Worm (Caenorhabditis elegans) whole organism, late embryonic: Measurements from ENCODE around the gene F49C5.16.

ENCODE experiments used
- C38D4.7 ChIP-seq: fragments of 200-800 bp; sonication (Bioruptor generic); optimal IDR thresholded peaks from 2 replicates; lab custom pipeline; 2018; ENCODE audit warnings: mild to moderate bottlenecking, missing genetic modification characterization, moderate library complexity, missing compliant biosample characterization
- K02D7.2 ChIP-seq: sonication (generic microtip); optimal IDR thresholded peaks from 2 replicates; lab custom pipeline; 2017; ENCODE audit warnings: mild to moderate bottlenecking, missing genetic modification characterization, missing compliant biosample characterization
- T23F11.4 ChIP-seq: fragments of 200-800 bp; sonication (Bioruptor generic); optimal IDR thresholded peaks from 2 replicates; lab custom pipeline; 2018; ENCODE audit warnings: mild to moderate bottlenecking, missing genetic modification characterization, missing compliant biosample characterization
- Y22D7AL.16 ChIP-seq: sonication (generic microtip); optimal IDR thresholded peaks from 2 replicates; lab custom pipeline; 2016; ENCODE audit warnings: missing genetic modification characterization, missing compliant biosample characterization
- ahr-1 ChIP-seq: sonication (generic microtip); optimal IDR thresholded peaks from 2 replicates; lab custom pipeline; 2016; ENCODE audit warnings: missing genetic modification characterization, missing compliant biosample characterization
- ama-1 ChIP-seq: fragments of 150-350 bp; optimal IDR thresholded peaks from 2 replicates; lab custom pipeline; 2014
- ceh-18 ChIP-seq: sonication (generic microtip); optimal IDR thresholded peaks from 2 replicates; lab custom pipeline; 2016; ENCODE audit warnings: missing genetic modification characterization, missing compliant biosample characterization
- ceh-2 ChIP-seq: sonication (generic microtip); optimal IDR thresholded peaks from 2 replicates; lab custom pipeline; 2016; ENCODE audit warnings: missing genotype, missing genetic modification characterization, missing compliant biosample characterization
- ceh-30 ChIP-seq: fragments of 150-350 bp; optimal IDR thresholded peaks from 2 replicates; lab custom pipeline; 2014; ENCODE audit warnings: missing biosample characterization, missing genetic modification characterization
- ceh-31 ChIP-seq: sonication (generic microtip); optimal IDR thresholded peaks from 2 replicates; lab custom pipeline; 2016; ENCODE audit warnings: missing genetic modification characterization, missing compliant biosample characterization
- ceh-45 ChIP-seq: fragments of 200-800 bp; sonication (Bioruptor generic); IDR thresholded peaks from 2 replicates; pipeline ENCODE4 v1.3.6; 2022; ENCODE audit warnings: missing genetic modification reagents, missing genetic modification characterization, missing compliant biosample characterization
- ceh-48 ChIP-seq: sonication (generic microtip); optimal IDR thresholded peaks from 2 replicates; lab custom pipeline; 2016; ENCODE audit warnings: missing genetic modification characterization, inconsistent platforms, missing compliant biosample characterization
- dve-1 ChIP-seq: sonication (generic microtip); optimal IDR thresholded peaks from 2 replicates; lab custom pipeline; 2017; ENCODE audit warnings: antibody characterized with exemption, mild to moderate bottlenecking, missing genetic modification characterization, missing compliant biosample characterization
- elt-2 ChIP-seq: sonication (generic microtip); optimal IDR thresholded peaks from 2 replicates; lab custom pipeline; 2016; ENCODE audit warnings: missing genetic modification reagents, missing genetic modification characterization, missing compliant biosample characterization
- elt-4 ChIP-seq: sonication (generic microtip); optimal IDR thresholded peaks from 2 replicates; lab custom pipeline; 2016; ENCODE audit warnings: missing genetic modification characterization, missing compliant biosample characterization
- ets-4 ChIP-seq: sonication (generic microtip); optimal IDR thresholded peaks from 2 replicates; lab custom pipeline; 2016; ENCODE audit warnings: missing genetic modification characterization, missing compliant biosample characterization
- fkh-10 ChIP-seq: fragments of 150-350 bp; optimal IDR thresholded peaks from 2 replicates; lab custom pipeline; 2014; ENCODE audit warnings: missing biosample characterization, missing genetic modification reagents, missing genetic modification characterization
- fkh-6 ChIP-seq: sonication (generic microtip); optimal IDR thresholded peaks from 2 replicates; lab custom pipeline; 2016; ENCODE audit warnings: missing genetic modification characterization, missing compliant biosample characterization
- gmeb-2 ChIP-seq: sonication (generic microtip); optimal IDR thresholded peaks from 2 replicates; lab custom pipeline; 2016; ENCODE audit warnings: missing genetic modification characterization, inconsistent platforms, missing compliant biosample characterization
- hlh-30 ChIP-seq: sonication (generic microtip); optimal IDR thresholded peaks from 2 replicates; lab custom pipeline; 2017; ENCODE audit warnings: antibody characterized with exemption, missing genetic modification characterization, missing compliant biosample characterization; ENCODE audit not compliant: insufficient read depth
- hlh-8 ChIP-seq: sonication (generic microtip); optimal IDR thresholded peaks from 2 replicates; lab custom pipeline; 2016; ENCODE audit warnings: missing genotype, missing genetic modification characterization, missing compliant biosample characterization
- mec-3 ChIP-seq: sonication (generic microtip); optimal IDR thresholded peaks from 2 replicates; lab custom pipeline; 2016; ENCODE audit warnings: borderline replicate concordance, missing genetic modification characterization, missing compliant biosample characterization
- nfya-1 ChIP-seq: sonication (generic microtip); optimal IDR thresholded peaks from 2 replicates; lab custom pipeline; 2017; ENCODE audit warnings: missing genetic modification characterization, mild to moderate bottlenecking, missing compliant biosample characterization, antibody characterized with exemption, moderate library complexity
- nhr-11 ChIP-seq: fragments of 150-350 bp; optimal IDR thresholded peaks from 2 replicates; lab custom pipeline; 2014; ENCODE audit warnings: missing biosample characterization, missing genetic modification characterization
- nhr-232 ChIP-seq: sonication (generic microtip); optimal IDR thresholded peaks from 2 replicates; lab custom pipeline; 2016; ENCODE audit warnings: missing genetic modification characterization, missing compliant biosample characterization
- npax-4 ChIP-seq: sonication (generic microtip); optimal IDR thresholded peaks from 2 replicates; lab custom pipeline; 2016; ENCODE audit warnings: missing genetic modification characterization, missing compliant biosample characterization
- pag-3 ChIP-seq: sonication (generic microtip); optimal IDR thresholded peaks from 2 replicates; lab custom pipeline; 2016; ENCODE audit warnings: missing compliant biosample characterization, missing genetic modification characterization, borderline replicate concordance
- pat-9 ChIP-seq: fragments of 200-800 bp; sonication (Bioruptor generic); optimal IDR thresholded peaks from 2 replicates; lab custom pipeline; 2018; ENCODE audit warnings: mild to moderate bottlenecking, missing genetic modification characterization, moderate library complexity, missing compliant biosample characterization
- pax-1 ChIP-seq: fragments of 150-350 bp; optimal IDR thresholded peaks from 2 replicates; lab custom pipeline; 2014; ENCODE audit warnings: missing biosample characterization, missing genetic modification characterization
- pqm-1 ChIP-seq: sonication (generic microtip); optimal IDR thresholded peaks from 2 replicates; lab custom pipeline; 2016; ENCODE audit warnings: missing genetic modification characterization, missing compliant biosample characterization
- ref-2 ChIP-seq: sonication (generic microtip); optimal IDR thresholded peaks from 2 replicates; lab custom pipeline; 2016; ENCODE audit warnings: missing genetic modification characterization, missing compliant biosample characterization
- rnt-1 ChIP-seq: sonication (generic microtip); optimal IDR thresholded peaks from 2 replicates; lab custom pipeline; 2016; ENCODE audit warnings: missing genetic modification characterization, missing compliant biosample characterization
- sdc-2 ChIP-seq: sonication (generic microtip); optimal IDR thresholded peaks from 2 replicates; lab custom pipeline; 2016; ENCODE audit warnings: missing genotype, missing genetic modification characterization, missing compliant biosample characterization
- sox-2 ChIP-seq: fragments of 200-800 bp; sonication (Bioruptor generic); IDR thresholded peaks from 2 replicates; pipeline ENCODE4 v1.3.6; 2022; ENCODE audit warnings: missing genetic modification reagents, missing genetic modification characterization, missing compliant biosample characterization
- tbx-2 ChIP-seq: sonication (generic microtip); optimal IDR thresholded peaks from 2 replicates; lab custom pipeline; 2016; ENCODE audit warnings: missing genetic modification characterization, missing compliant biosample characterization
- ttx-3 ChIP-seq: sonication (generic microtip); optimal IDR thresholded peaks from 2 replicates; lab custom pipeline; 2016; ENCODE audit warnings: missing genetic modification reagents, missing genetic modification characterization, missing compliant biosample characterization
- unc-3 ChIP-seq, 2 experiments: fragments of 200-800 bp in 1 of 2; sonication (Bioruptor generic) in 1 of 2; sonication (generic microtip) in 1 of 2; conservative IDR thresholded peaks in 1 of 2; optimal IDR thresholded peaks in 1 of 2; 2 replicates each; pipeline versions ENCODE4 v1.3.6 to Lab custom; 2016 to 2022; ENCODE audit warnings: missing compliant biosample characterization in 2 of 2, missing genetic modification characterization in 2 of 2, missing genetic modification reagents in 1 of 2
- unc-42 ChIP-seq: sonication (generic microtip); optimal IDR thresholded peaks from 2 replicates; lab custom pipeline; 2016; ENCODE audit warnings: missing genotype, missing genetic modification characterization, missing compliant biosample characterization
- unc-86 ChIP-seq: sonication (generic microtip); optimal IDR thresholded peaks from 2 replicates; lab custom pipeline; 2016; ENCODE audit warnings: missing genetic modification characterization, missing compliant biosample characterization
- zip-5 ChIP-seq: sonication (generic microtip); optimal IDR thresholded peaks from 2 replicates; lab custom pipeline; 2016; ENCODE audit warnings: missing genetic modification characterization, missing compliant biosample characterization

Gene F49C5.16

ce11 chrII:12547547-12547946 lies at the start of gene F49C5.16:
TSS of gene F49C5.16 (plus strand) at chrII:12547847.
- no peak for TF ChIP-seq Y22D7AL.16
- no peak for TF ChIP-seq ttx-3 (tag; lab: Kevin White, UChicago)
- no peak for TF ChIP-seq fkh-6 (tag; lab: Kevin White, UChicago)
- TF ChIP-seq pag-3 (tag; lab: Kevin White, UChicago): no peak
- no peak for TF ChIP-seq pax-1 (tag; lab: Kevin White, UChicago)
- no peak for TF ChIP-seq ets-4
- no peak for TF ChIP-seq fkh-10 (GFP tag; lab: Kevin White, UChicago)
- no peak for TF ChIP-seq pat-9 (tag; lab: Kevin White, UChicago)
- no peak for TF ChIP-seq nhr-232 (tag; lab: Kevin White, UChicago)
- TF ChIP-seq zip-5 (tag; lab: Kevin White, UChicago): no peak
- TF ChIP-seq hlh-30 (tag; lab: Kevin White, UChicago): no peak
- no peak for TF ChIP-seq sdc-2 (tag; lab: Kevin White, UChicago)
- TF ChIP-seq ceh-30 (tag; lab: Kevin White, UChicago): no peak
- TF ChIP-seq nfya-1 (tag; lab: Kevin White, UChicago): no peak
- TF ChIP-seq ahr-1: no peak

DNA sequence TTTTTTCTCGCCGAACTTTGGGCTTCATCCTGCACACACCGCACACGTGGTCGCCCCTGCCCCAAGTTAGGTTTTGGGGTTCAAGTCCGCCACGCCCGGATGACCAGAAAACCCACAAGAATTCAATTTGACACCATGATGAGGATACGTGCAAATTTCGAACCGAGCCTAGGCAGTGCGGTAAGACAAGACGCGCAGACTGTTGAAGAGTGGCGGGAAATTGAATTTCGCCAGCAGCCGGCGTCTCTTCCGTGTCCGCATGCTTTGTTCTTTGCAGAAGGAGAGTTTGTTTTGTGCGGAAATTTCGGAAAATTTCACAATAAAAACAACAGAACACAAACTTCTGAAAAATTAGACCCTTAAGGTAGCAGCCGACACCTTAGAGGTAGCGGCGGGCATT lies 47.7 kb upstream of the F49C5.16 start:
- no peak for TF ChIP-seq rnt-1 (tag; lab: Kevin White, UChicago)
- no peak for TF ChIP-seq gmeb-2 (tag; lab: Kevin White, UChicago)
- TF ChIP-seq unc-42 (tag; lab: Kevin White, UChicago): peak; percentile 92

- TF ChIP-seq unc-3 (GFP tag; conservative IDR thresholded peaks at IDR 0.05; lab: Robert Waterston, UW) (no peak), unc-3 (tag; optimal IDR thresholded peaks at IDR 0.05; lab: Kevin White, UChicago) (no peak), T23F11.4 (GFP tag; lab: Kevin White, UChicago) (no peak), C38D4.7 (GFP tag; lab: Kevin White, UChicago) (no peak), ets-4 (no peak), elt-4 (tag; lab: Kevin White, UChicago) (no peak), ama-1 (lab: Kevin White, UChicago) (no peak), rnt-1 (tag; lab: Kevin White, UChicago) (no peak), hlh-30 (tag; lab: Kevin White, UChicago) (no peak), zip-5 (tag; lab: Kevin White, UChicago) (no peak), unc-42 (tag; lab: Kevin White, UChicago) (no peak), npax-4 (tag; lab: Kevin White, UChicago) (no peak), ceh-45 (no peak), dve-1 (no peak), pat-9 (tag; lab: Kevin White, UChicago) (no peak), ceh-2 (no peak), K02D7.2 (no peak)
Measured at ce11 chrII:12502784-12503183, 44.9 kb upstream of the F49C5.16 start, which contains the start of gene ador-1. TSS of gene ador-1 (minus strand) at chrII:12502884.

DNA sequence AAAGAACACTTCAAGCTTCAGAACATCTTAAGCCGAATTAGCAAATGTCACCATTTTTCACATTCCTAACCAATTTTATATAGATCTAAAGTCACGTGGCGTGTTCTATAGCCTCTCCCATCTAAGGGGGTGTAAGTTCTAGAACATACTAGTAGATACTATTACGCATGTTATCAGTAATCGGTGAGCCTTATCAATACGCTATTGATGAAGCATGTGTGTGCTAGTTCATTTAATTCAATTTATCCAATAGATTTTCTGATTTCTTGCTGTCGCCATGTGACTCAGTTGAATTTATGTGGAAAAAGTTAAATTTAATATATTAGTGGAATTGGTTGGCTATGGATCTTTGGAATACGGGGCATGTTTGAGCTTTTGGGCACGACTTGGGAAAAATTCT lies 41.1 kb upstream of the F49C5.16 start:
- no peak for TF ChIP-seq ama-1 (lab: Kevin White, UChicago)
- TF ChIP-seq unc-86 (tag; lab: Kevin White, UChicago): no peak
- no peak for TF ChIP-seq ceh-48 (tag; lab: Kevin White, UChicago)
- TF ChIP-seq ceh-45: no peak
- TF ChIP-seq C38D4.7 (GFP tag; lab: Kevin White, UChicago): no peak
- TF ChIP-seq fkh-10 (GFP tag; lab: Kevin White, UChicago): no peak
- TF ChIP-seq sox-2: no peak
- no peak for TF ChIP-seq pqm-1 (tag; lab: Kevin White, UChicago)
- TF ChIP-seq elt-2 (tag; lab: Kevin White, UChicago): no peak
- TF ChIP-seq T23F11.4 (GFP tag; lab: Kevin White, UChicago): no peak

DNA sequence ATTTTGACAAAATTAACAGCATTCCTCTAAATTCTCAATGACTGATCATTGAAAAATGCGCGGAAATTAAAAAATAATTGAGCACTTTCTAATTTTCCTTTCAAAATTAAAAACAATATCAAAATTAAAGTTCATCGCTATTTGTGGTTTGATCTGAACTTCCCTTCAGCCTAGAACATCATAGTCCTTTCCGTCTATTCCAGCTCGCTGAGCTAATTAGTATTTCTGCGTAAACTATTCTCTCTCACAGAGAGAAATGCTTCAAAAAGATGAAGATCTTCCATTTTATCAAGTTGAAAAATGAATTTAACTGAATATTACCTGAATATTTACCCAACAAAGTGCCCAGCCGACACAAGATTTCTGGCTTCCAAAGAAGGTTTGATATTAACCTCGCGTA lies 40.6 kb upstream of the F49C5.16 start, which contains the start of gene srh-68:
Gene srh-68, plus strand, starts transcription at position 301 of the 400 bp plus-strand sequence.
- TF ChIP-seq nhr-11 (tag; lab: Kevin White, UChicago) (no peak), ceh-48 (tag; lab: Kevin White, UChicago) (no peak), tbx-2 (tag; lab: Kevin White, UChicago) (no peak), gmeb-2 (tag; lab: Kevin White, UChicago) (no peak), ceh-45 (no peak), ttx-3 (tag; lab: Kevin White, UChicago) (no peak), ceh-18 (tag; lab: Kevin White, UChicago) (no peak), ceh-31 (tag; lab: Kevin White, UChicago) (no peak), C38D4.7 (GFP tag; lab: Kevin White, UChicago) (no peak), ref-2 (tag; lab: Kevin White, UChicago) (no peak), hlh-8 (tag; lab: Kevin White, UChicago) (no peak), ets-4 (no peak), Y22D7AL.16 (no peak), elt-4 (tag; lab: Kevin White, UChicago) (no peak), npax-4 (tag; lab: Kevin White, UChicago) (no peak), mec-3 (no peak), dve-1 (no peak)
